Worm (Caenorhabditis elegans) whole organism, L2 larva: ENCODE measurements around the gene C27D8.1.

Experiments used
- C34F6.9 ChIP-seq: fragments of 150-350 bp; optimal IDR thresholded peaks from 2 replicates; lab custom pipeline; 2014; ENCODE audit warnings: missing biosample characterization, missing genetic modification characterization
- F13H6.1 ChIP-seq: sonication (generic microtip); optimal IDR thresholded peaks from 2 replicates; lab custom pipeline; 2016; ENCODE audit warnings: missing genetic modification characterization, missing compliant biosample characterization
- R02D3.7 ChIP-seq: fragments of 150-350 bp; optimal IDR thresholded peaks from 2 replicates; lab custom pipeline; 2014; ENCODE audit warnings: missing biosample characterization, missing genetic modification characterization
- Y55F3AM.14 ChIP-seq: fragments of 200-800 bp; sonication (Bioruptor generic); optimal IDR thresholded peaks from 2 replicates; lab custom pipeline; 2018; ENCODE audit warnings: mild to moderate bottlenecking, missing genetic modification characterization, missing compliant biosample characterization
- ZK546.5 ChIP-seq: sonication (generic microtip); optimal IDR thresholded peaks from 2 replicates; lab custom pipeline; 2017; ENCODE audit warnings: missing biosample characterization, missing genetic modification characterization
- alr-1 ChIP-seq: fragments of 150-350 bp; optimal IDR thresholded peaks from 2 replicates; lab custom pipeline; 2014; ENCODE audit warnings: missing biosample characterization, missing genetic modification characterization
- aly-2 ChIP-seq: fragments of 150-350 bp; optimal IDR thresholded peaks from 2 replicates; lab custom pipeline; 2014; ENCODE audit warnings: missing biosample characterization, missing genetic modification characterization
- blmp-1 ChIP-seq: sonication (generic microtip); optimal IDR thresholded peaks from 2 replicates; lab custom pipeline; 2017; ENCODE audit warnings: missing genetic modification characterization, mild to moderate bottlenecking, missing compliant biosample characterization, antibody characterized with exemption, moderate library complexity; ENCODE audit not compliant: insufficient read depth
- ceh-16 ChIP-seq: fragments of 150-350 bp; optimal IDR thresholded peaks from 2 replicates; lab custom pipeline; 2014; ENCODE audit warnings: missing biosample characterization, missing genetic modification characterization
- ceh-82 ChIP-seq: fragments of 150-350 bp; optimal IDR thresholded peaks from 2 replicates; lab custom pipeline; 2014; ENCODE audit warnings: missing biosample characterization, missing genetic modification characterization
- crh-2 ChIP-seq: sonication (generic microtip); optimal IDR thresholded peaks from 2 replicates; lab custom pipeline; 2017; ENCODE audit warnings: missing biosample characterization, missing genetic modification characterization
- dmd-4 ChIP-seq: sonication (generic microtip); optimal IDR thresholded peaks from 2 replicates; lab custom pipeline; 2017; ENCODE audit warnings: missing biosample characterization, missing genetic modification characterization
- elt-1 ChIP-seq: fragments of 150-350 bp; optimal IDR thresholded peaks from 2 replicates; lab custom pipeline; 2014; ENCODE audit warnings: missing biosample characterization, missing genetic modification characterization
- fos-1 ChIP-seq: fragments of 150-350 bp; optimal IDR thresholded peaks from 2 replicates; lab custom pipeline; 2014; ENCODE audit warnings: missing biosample characterization, missing genetic modification characterization
- lin-13 ChIP-seq: fragments of 150-350 bp; optimal IDR thresholded peaks from 2 replicates; lab custom pipeline; 2014; ENCODE audit warnings: missing biosample characterization, missing genetic modification reagents, missing genetic modification characterization
- lin-39 ChIP-seq: fragments of 150-350 bp; optimal IDR thresholded peaks from 2 replicates; lab custom pipeline; 2014; ENCODE audit warnings: missing biosample characterization, missing genetic modification reagents, missing genetic modification characterization
- lsy-2 ChIP-seq, 2 experiments: fragments of 150-350 bp in 1 of 2; sonication (generic microtip) in 1 of 2; optimal IDR thresholded peaks; 2 replicates each; lab custom pipeline; 2014 to 2017; ENCODE audit warnings: missing biosample characterization in 2 of 2, missing genetic modification characterization in 2 of 2
- mab-5 ChIP-seq: fragments of 150-350 bp; optimal IDR thresholded peaks from 2 replicates; lab custom pipeline; 2014; ENCODE audit warnings: missing biosample characterization, missing genetic modification characterization
- mdl-1 ChIP-seq, 2 experiments: fragments of 150-350 bp in 1 of 2; sonication (generic microtip) in 1 of 2; optimal IDR thresholded peaks; 2 replicates each; lab custom pipeline; 2017; ENCODE audit warnings: missing biosample characterization in 2 of 2, missing genetic modification characterization in 2 of 2
- nhr-10 ChIP-seq: sonication (generic microtip); optimal IDR thresholded peaks from 2 replicates; lab custom pipeline; 2017; ENCODE audit warnings: missing biosample characterization, missing genetic modification characterization
- nhr-11 ChIP-seq: fragments of 150-350 bp; optimal IDR thresholded peaks from 2 replicates; lab custom pipeline; 2014; ENCODE audit warnings: missing biosample characterization, missing genetic modification characterization
- nhr-25 ChIP-seq: fragments of 150-350 bp; sonication (generic microtip); optimal IDR thresholded peaks from 3 replicates; lab custom pipeline; 2014; ENCODE audit warnings: missing biosample characterization, missing genetic modification characterization
- nhr-6 ChIP-seq: fragments of 150-350 bp; optimal IDR thresholded peaks from 2 replicates; lab custom pipeline; 2014; ENCODE audit warnings: missing biosample characterization, missing genetic modification characterization
- nhr-77 ChIP-seq: fragments of 150-350 bp; optimal IDR thresholded peaks from 2 replicates; lab custom pipeline; 2014; ENCODE audit warnings: missing biosample characterization, missing genetic modification characterization
- skn-1 ChIP-seq: sonication (generic microtip); optimal IDR thresholded peaks from 2 replicates; lab custom pipeline; 2017; ENCODE audit warnings: missing biosample characterization, missing genetic modification characterization
- sma-9 ChIP-seq, 2 experiments: fragments of 150-350 bp in 1 of 2; sonication (generic microtip) in 1 of 2; optimal IDR thresholded peaks; 2 replicates each; lab custom pipeline; 2014 to 2016; ENCODE audit warnings: missing genetic modification characterization in 2 of 2, mild to moderate bottlenecking in 1 of 2, missing biosample characterization in 1 of 2, missing compliant biosample characterization in 1 of 2, missing genetic modification reagents in 1 of 2, moderate library complexity in 1 of 2
- unc-62 ChIP-seq: fragments of 150-350 bp; optimal IDR thresholded peaks from 2 replicates; lab custom pipeline; 2014; ENCODE audit warnings: missing biosample characterization, missing genetic modification reagents, missing genetic modification characterization
- ztf-11 ChIP-seq: sonication (generic microtip); optimal IDR thresholded peaks from 2 replicates; lab custom pipeline; 2017; ENCODE audit warnings: missing biosample characterization, missing genetic modification characterization

The C27D8.1 gene

DNA sequence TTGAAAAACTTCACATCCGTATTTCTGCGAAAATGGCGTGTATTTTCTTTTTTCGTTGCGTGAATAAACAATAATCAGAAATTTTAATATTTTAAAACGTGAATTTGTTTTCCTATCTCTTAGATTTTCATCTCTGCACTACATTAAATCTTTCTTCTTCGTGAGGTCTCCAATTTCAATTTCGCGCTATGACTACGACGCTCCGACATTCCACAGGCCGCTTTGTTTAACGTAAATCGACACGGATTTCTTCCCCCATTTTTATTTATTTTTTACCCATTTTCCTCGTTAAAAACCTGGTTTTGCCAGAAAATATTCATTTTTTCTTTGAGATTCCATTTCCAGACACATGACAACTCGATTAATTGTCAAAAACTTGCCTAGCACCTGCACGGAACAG lies 7.0 kb downstream of the C27D8.1 start, which contains the start of the genes T23F6.3 and rbd-1 (continued):
- no peak for TF ChIP-seq nhr-11 (tag; lab: Kevin White, UChicago)

ce11 chrIV:12725228-12725627 lies 7.6 kb downstream of the C27D8.1 start:
- no peak for TF ChIP-seq nhr-6 (tag; lab: Kevin White, UChicago)
- no peak for TF ChIP-seq blmp-1
- no peak for TF ChIP-seq ztf-11 (tag; lab: Kevin White, UChicago)
- no peak for TF ChIP-seq crh-2 (tag; lab: Kevin White, UChicago)
- TF ChIP-seq nhr-11 (tag; lab: Kevin White, UChicago): no peak
- no peak for TF ChIP-seq ceh-16 (tag; lab: Kevin White, UChicago)
- TF ChIP-seq sma-9 (GFP tag; optimal IDR thresholded peaks at IDR 0.05; lab: Kevin White, UChicago): no peak
- no peak for TF ChIP-seq sma-9 (tag; optimal IDR thresholded peaks at IDR 0.05; lab: Kevin White, UChicago)
- TF ChIP-seq Y55F3AM.14 (GFP tag; lab: Kevin White, UChicago): no peak
- TF ChIP-seq, all 48 proteins: peak for 0

- TF ChIP-seq aly-2 (no peak), lin-13 (no peak), mdl-1 (tag; optimal IDR thresholded peaks at IDR 0.05; lab: Kevin White, UChicago) (no peak), ztf-11 (tag; lab: Kevin White, UChicago) (no peak), R02D3.7 (tag; lab: Kevin White, UChicago) (no peak)
Observed at ce11 chrIV:12725925-12726324, 8.3 kb downstream of the C27D8.1 start.

DNA sequence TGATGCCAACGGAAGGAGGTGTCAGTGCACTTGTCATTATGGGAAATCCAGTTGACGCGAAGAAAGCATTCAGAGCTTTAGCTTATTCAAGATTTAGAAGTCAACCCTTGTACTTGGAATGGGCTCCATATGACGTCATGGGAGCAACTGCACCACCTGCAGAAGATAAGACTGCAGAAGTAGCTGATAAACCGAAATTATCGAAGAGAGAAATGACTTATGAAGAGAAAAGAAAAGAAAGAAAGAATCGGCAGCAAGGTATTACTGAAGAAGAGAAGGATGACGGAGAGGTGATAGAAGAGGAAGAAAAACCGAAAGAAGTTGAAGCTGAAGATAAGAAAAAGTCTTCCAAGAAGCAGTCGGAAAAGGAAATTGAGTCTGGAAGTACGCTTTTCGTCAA lies 10.5 kb downstream of the C27D8.1 start:
- TF ChIP-seq fos-1 (tag; lab: Kevin White, UChicago) (peak; percentile 80), alr-1 (tag; lab: Kevin White, UChicago) (no peak), C34F6.9 (tag; lab: Kevin White, UChicago) (no peak)

DNA sequence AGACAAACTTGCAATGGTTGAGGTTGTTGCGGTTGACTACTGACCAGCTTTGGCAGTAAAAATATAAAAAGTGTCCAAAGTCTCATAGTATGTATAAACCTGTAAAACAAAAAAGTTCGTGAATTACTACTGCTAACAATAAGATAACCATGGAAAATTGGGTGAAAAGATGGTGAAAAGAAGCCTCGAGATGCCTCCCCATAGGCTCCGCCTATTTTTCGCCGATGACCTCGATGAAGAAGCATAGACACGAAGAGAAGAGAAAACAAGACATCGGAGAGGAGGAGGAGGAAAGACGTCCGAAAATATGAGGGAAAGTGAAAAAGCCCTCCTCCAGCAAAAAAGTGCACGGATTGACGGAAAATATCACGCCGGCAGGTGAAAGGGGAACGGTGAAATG lies 23.8 kb downstream of the C27D8.1 start, which contains the start of gene T23F6.5:
Gene T23F6.5, minus strand, starts transcription at position 101 of the 400 bp plus-strand sequence.
- TF ChIP-seq C34F6.9 (tag; lab: Kevin White, UChicago): no peak
- no peak for TF ChIP-seq ztf-11 (tag; lab: Kevin White, UChicago)
- no peak for TF ChIP-seq nhr-77 (tag; lab: Kevin White, UChicago)
- no peak for TF ChIP-seq skn-1 (tag; lab: Kevin White, UChicago)
- TF ChIP-seq dmd-4 (tag; lab: Kevin White, UChicago): no peak
- TF ChIP-seq blmp-1: no peak
- TF ChIP-seq ZK546.5 (tag; lab: Kevin White, UChicago): no peak
- TF ChIP-seq F13H6.1: no peak

ce11 chrIV:12743680-12744079 lies 26.0 kb downstream of the C27D8.1 start:
- TF ChIP-seq alr-1 (tag; lab: Kevin White, UChicago): no peak
- no peak for TF ChIP-seq ZK546.5 (tag; lab: Kevin White, UChicago)
- TF ChIP-seq ceh-82: no peak
- TF ChIP-seq, all 48 proteins: peak for 0

DNA sequence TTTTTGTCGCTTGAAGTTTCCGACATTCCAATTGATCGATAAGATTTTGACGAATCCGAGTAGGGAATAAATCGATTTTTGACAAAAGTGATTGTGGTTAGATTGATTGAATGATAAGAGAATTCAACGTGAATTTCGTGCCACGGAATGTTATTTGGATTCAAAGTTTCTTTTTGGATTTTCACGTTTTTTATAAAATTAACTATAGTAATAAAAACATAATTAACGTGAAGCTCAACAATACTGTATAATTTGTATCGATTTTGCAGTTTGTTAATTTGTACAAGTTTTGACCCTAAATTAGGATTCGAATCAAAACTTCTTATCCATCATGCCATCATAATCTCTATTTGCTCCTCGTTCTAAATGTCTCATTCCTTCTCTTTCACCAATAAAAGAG lies 27.1 kb downstream of the C27D8.1 start, which contains the start of gene C36H8.1:
Gene C36H8.1, minus strand, starts transcription at position 101 of the 400 bp plus-strand sequence.
- no peak for TF ChIP-seq mdl-1 (tag; optimal IDR thresholded peaks at IDR 0.05; lab: Kevin White, UChicago)
- TF ChIP-seq ceh-16 (tag; lab: Kevin White, UChicago): no peak
- TF ChIP-seq lin-39: no peak
- no peak for TF ChIP-seq Y55F3AM.14 (GFP tag; lab: Kevin White, UChicago)
- no peak for TF ChIP-seq nhr-6 (tag; lab: Kevin White, UChicago)
- TF ChIP-seq lsy-2 (tag; optimal IDR thresholded peaks at IDR 0.05; lab: Kevin White, UChicago): no peak
- TF ChIP-seq lin-13: no peak
- no peak for TF ChIP-seq elt-1 (tag; lab: Kevin White, UChicago)
- TF ChIP-seq dmd-4 (tag; lab: Kevin White, UChicago): no peak
- TF ChIP-seq mab-5 (tag; lab: Kevin White, UChicago): no peak
- TF ChIP-seq nhr-25 (tag; lab: Kevin White, UChicago): no peak
- TF ChIP-seq alr-1 (tag; lab: Kevin White, UChicago): no peak
- no peak for TF ChIP-seq C34F6.9 (tag; lab: Kevin White, UChicago)
- TF ChIP-seq blmp-1: no peak
- no peak for TF ChIP-seq unc-62 (GFP tag; lab: Kevin White, UChicago)
- TF ChIP-seq nhr-10 (tag; lab: Kevin White, UChicago): no peak
- no peak for TF ChIP-seq nhr-77 (tag; lab: Kevin White, UChicago)
- TF ChIP-seq ZK546.5 (tag; lab: Kevin White, UChicago): no peak
- TF ChIP-seq, all 48 proteins: peak for 0
